Fruit fly (Drosophila melanogaster) whole organism, embryonic: ENCODE measurements around the gene ec.

Experiments used
- Asciz ChIP-seq: fragments of 200-800 bp; sonication (Bioruptor generic); optimal IDR thresholded peaks from 2 replicates; lab custom pipeline; 2017; ENCODE audit warnings: missing biosample characterization, mild to moderate bottlenecking, missing genetic modification characterization, missing genetic modification reagents
- Awh ChIP-seq: fragments of 200-800 bp; sonication (Bioruptor generic); IDR thresholded peaks from 2 replicates; pipeline ENCODE4, ENCODE4 v1.3.6; 2022; ENCODE audit warnings: missing biosample characterization, missing genetic modification characterization
- Blimp-1 ChIP-seq: fragments of 200-800 bp; sonication (Bioruptor generic); optimal IDR thresholded peaks from 3 replicates; lab custom pipeline; 2018; ENCODE audit warnings: missing biosample characterization, missing genetic modification characterization, mild to moderate bottlenecking, moderate library complexity, missing genetic modification reagents
- CG10147 ChIP-seq: fragments of 200-800 bp; sonication (Bioruptor generic); optimal IDR thresholded peaks from 2 replicates; lab custom pipeline; 2019; ENCODE audit warnings: missing biosample characterization, mild to moderate bottlenecking, missing genetic modification characterization, moderate library complexity
- CG10366 ChIP-seq: fragments of 200-800 bp; sonication (Bioruptor generic); IDR thresholded peaks from 2 replicates; pipeline ENCODE4 v1.3.6; 2022; ENCODE audit warnings: missing biosample characterization, missing genetic modification characterization
- CG10565 ChIP-seq: fragments of 200-800 bp; sonication (Bioruptor generic); optimal IDR thresholded peaks from 3 replicates; lab custom pipeline; 2016; ENCODE audit warnings: missing biosample characterization, mild to moderate bottlenecking, missing genetic modification characterization
- CG11093 ChIP-seq: fragments of 200-800 bp; sonication (Bioruptor generic); IDR thresholded peaks from 3 replicates; pipeline ENCODE4 v1.3.6; 2022; ENCODE audit warnings: missing biosample characterization, missing genetic modification characterization
- CG11456 ChIP-seq: fragments of 200-800 bp; sonication (Bioruptor generic); IDR thresholded peaks from 3 replicates; pipeline ENCODE4 v1.3.6; 2022; ENCODE audit warnings: missing biosample characterization, missing genetic modification characterization
- CG11560 ChIP-seq: fragments of 200-800 bp; sonication (Bioruptor generic); IDR thresholded peaks from 3 replicates; pipeline ENCODE4 v1.3.6; 2022; ENCODE audit warnings: missing biosample characterization, missing genetic modification characterization
- CG11696 ChIP-seq: fragments of 200-800 bp; sonication (Bioruptor generic); IDR thresholded peaks from 2 replicates; pipeline ENCODE4 v1.3.6; 2022; ENCODE audit warnings: missing biosample characterization, missing genetic modification characterization
- CG12219 ChIP-seq: fragments of 200-800 bp; sonication (Bioruptor generic); optimal IDR thresholded peaks from 3 replicates; lab custom pipeline; 2018; ENCODE audit warnings: missing biosample characterization, mild to moderate bottlenecking, missing genetic modification characterization
- CG13123 ChIP-seq: fragments of 200-800 bp; sonication (Bioruptor generic); optimal IDR thresholded peaks from 2 replicates; lab custom pipeline; 2016; ENCODE audit warnings: missing biosample characterization, missing genetic modification characterization
- CG16863 ChIP-seq: fragments of 200-800 bp; sonication (Bioruptor generic); optimal IDR thresholded peaks from 3 replicates; lab custom pipeline; 2016; ENCODE audit warnings: missing biosample characterization, missing genetic modification characterization
- CG18599 ChIP-seq: fragments of 200-800 bp; sonication (Bioruptor generic); optimal IDR thresholded peaks from 3 replicates; lab custom pipeline; 2017; ENCODE audit warnings: missing biosample characterization, missing genetic modification characterization, mild to moderate bottlenecking, moderate library complexity, missing genetic modification reagents
- CG2875 ChIP-seq: fragments of 200-800 bp; sonication (Bioruptor generic); optimal IDR thresholded peaks from 2 replicates; lab custom pipeline; 2017; ENCODE audit warnings: missing biosample characterization, mild to moderate bottlenecking, missing genetic modification characterization, missing genetic modification reagents
- CG32767 ChIP-seq: fragments of 200-800 bp; sonication (Bioruptor generic); IDR thresholded peaks from 2 replicates; pipeline ENCODE4 v1.3.6; 2022; ENCODE audit warnings: missing biosample characterization, missing genetic modification characterization
- CG34422 ChIP-seq: fragments of 200-800 bp; sonication (Bioruptor generic); IDR thresholded peaks from 3 replicates; pipeline ENCODE4 v1.3.6; 2022; ENCODE audit warnings: missing biosample characterization, missing genetic modification characterization
- CG3838 ChIP-seq: fragments of 200-800 bp; sonication (Bioruptor generic); optimal IDR thresholded peaks from 3 replicates; lab custom pipeline; 2016; ENCODE audit warnings: missing biosample characterization, missing genetic modification characterization
- CG4820 ChIP-seq: fragments of 200-800 bp; sonication (Bioruptor generic); optimal IDR thresholded peaks from 3 replicates; lab custom pipeline; 2016; ENCODE audit warnings: missing biosample characterization, missing genetic modification characterization
- CG5245 ChIP-seq: fragments of 200-800 bp; sonication (Bioruptor generic); optimal IDR thresholded peaks from 3 replicates; lab custom pipeline; 2016; ENCODE audit warnings: missing biosample characterization, missing genetic modification characterization
- CG8944 ChIP-seq: fragments of 200-800 bp; sonication (Bioruptor generic); optimal IDR thresholded peaks from 3 replicates; lab custom pipeline; 2016; ENCODE audit warnings: missing biosample characterization, missing genetic modification characterization
- CG9215 ChIP-seq: fragments of 200-800 bp; sonication (Bioruptor generic); IDR thresholded peaks from 2 replicates; pipeline ENCODE4 v1.3.6; 2022; ENCODE audit warnings: missing biosample characterization, missing genetic modification characterization
- Chrac-16 ChIP-seq: fragments of 200-800 bp; sonication (Bioruptor generic); optimal IDR thresholded peaks from 3 replicates; lab custom pipeline; 2016; ENCODE audit warnings: missing biosample characterization, missing genetic modification characterization
- Drgx ChIP-seq: fragments of 200-800 bp; sonication (Bioruptor generic); IDR thresholded peaks from 2 replicates; pipeline ENCODE4 v1.3.6; 2022; ENCODE audit warnings: missing biosample characterization, missing genetic modification characterization
- ERR ChIP-seq: fragments of 200-800 bp; sonication (Bioruptor generic); optimal IDR thresholded peaks from 2 replicates; lab custom pipeline; 2016; ENCODE audit warnings: missing biosample characterization, missing genetic modification characterization
- Elba2 ChIP-seq: fragments of 200-800 bp; sonication (Bioruptor generic); optimal IDR thresholded peaks from 3 replicates; lab custom pipeline; 2016; ENCODE audit warnings: missing biosample characterization, missing genetic modification characterization
- Ets97D ChIP-seq: fragments of 200-800 bp; sonication (Bioruptor generic); optimal IDR thresholded peaks from 3 replicates; lab custom pipeline; 2016; ENCODE audit warnings: missing biosample characterization, missing genetic modification characterization
- GATAe ChIP-seq: fragments of 200-800 bp; sonication (Bioruptor generic); conservative IDR thresholded peaks from 2 replicates; pipeline ENCODE4 v1.3.6; 2022; ENCODE audit warnings: missing biosample characterization, missing genetic modification characterization
- H15 ChIP-seq: fragments of 200-800 bp; sonication (Bioruptor generic); IDR thresholded peaks from 3 replicates; pipeline ENCODE4 v1.3.6; 2022; ENCODE audit warnings: missing biosample characterization, missing genetic modification characterization
- Hey ChIP-seq: fragments of 200-800 bp; sonication (Bioruptor generic); optimal IDR thresholded peaks from 3 replicates; lab custom pipeline; 2018; ENCODE audit warnings: missing biosample characterization, mild to moderate bottlenecking, missing genetic modification characterization
- Mes4 ChIP-seq: fragments of 200-800 bp; sonication (Bioruptor generic); optimal IDR thresholded peaks from 2 replicates; lab custom pipeline; 2016; ENCODE audit warnings: missing biosample characterization, missing genetic modification characterization
- Six4 ChIP-seq: fragments of 200-800 bp; sonication (Bioruptor generic); optimal IDR thresholded peaks from 2 replicates; lab custom pipeline; 2016; ENCODE audit warnings: missing biosample characterization, missing genetic modification characterization
- aop ChIP-seq: fragments of 200-800 bp; sonication (Bioruptor generic); IDR thresholded peaks from 2 replicates; pipeline ENCODE4 v1.3.6; 2022; ENCODE audit warnings: missing biosample characterization, missing genetic modification characterization
- ap ChIP-seq: fragments of 200-800 bp; sonication (Bioruptor generic); IDR thresholded peaks from 2 replicates; pipeline ENCODE4 v1.3.6; 2022; ENCODE audit warnings: missing biosample characterization, missing genetic modification characterization
- cg ChIP-seq: fragments of 200-800 bp; sonication (Bioruptor generic); optimal IDR thresholded peaks from 3 replicates; lab custom pipeline; 2019; ENCODE audit warnings: missing biosample characterization, mild to moderate bottlenecking, missing genetic modification characterization, moderate library complexity
- exex ChIP-seq: fragments of 200-800 bp; sonication (Bioruptor generic); optimal IDR thresholded peaks from 4 replicates; lab custom pipeline; 2018; ENCODE audit warnings: missing biosample characterization, mild to moderate bottlenecking, missing genetic modification characterization, moderate library complexity
- fd102C ChIP-seq: fragments of 200-800 bp; sonication (Bioruptor generic); optimal IDR thresholded peaks from 2 replicates; lab custom pipeline; 2018; ENCODE audit warnings: missing biosample characterization, mild to moderate bottlenecking, missing genetic modification characterization, moderate library complexity
- gce ChIP-seq: fragments of 200-800 bp; sonication (Bioruptor generic); IDR thresholded peaks from 3 replicates; pipeline ENCODE4 v1.3.6; 2022; ENCODE audit warnings: missing biosample characterization, missing genetic modification characterization
- gcm ChIP-seq: fragments of 200-800 bp; sonication (Bioruptor generic); optimal IDR thresholded peaks from 2 replicates; lab custom pipeline; 2019; ENCODE audit warnings: missing biosample characterization, mild to moderate bottlenecking, missing genetic modification characterization, moderate library complexity
- hth ChIP-seq: fragments of >200 bp; optimal IDR thresholded peaks from 2 replicates; lab custom pipeline; 2017; ENCODE audit warnings: inconsistent platforms
- lov ChIP-seq, 2 experiments: fragments of 200-800 bp in 1 of 2; fragments of >200 bp in 1 of 2; sonication (Bioruptor generic) in 1 of 2; IDR thresholded peaks in 1 of 2; optimal IDR thresholded peaks in 1 of 2; 2 replicates in 1 of 2; 3 replicates in 1 of 2; pipeline versions ENCODE4 v1.3.6 to Lab custom; 2017 to 2022; ENCODE audit warnings: missing biosample characterization in 1 of 2, missing genetic modification characterization in 1 of 2
- luna ChIP-seq: fragments of 200-800 bp; sonication (Bioruptor generic); optimal IDR thresholded peaks from 2 replicates; lab custom pipeline; 2016; ENCODE audit warnings: missing biosample characterization, missing genetic modification characterization
- mam ChIP-seq: fragments of 200-800 bp; sonication (Bioruptor generic); optimal IDR thresholded peaks from 3 replicates; lab custom pipeline; 2016; ENCODE audit warnings: missing biosample characterization, missing genetic modification characterization
- otp ChIP-seq: fragments of 200-800 bp; sonication (Bioruptor generic); IDR thresholded peaks from 3 replicates; pipeline ENCODE4, ENCODE4 v1.3.6; 2022; ENCODE audit warnings: missing biosample characterization, missing genetic modification characterization
- pan ChIP-seq, 4 experiments: fragments of >200 bp in 3 of 4; fragments of 200-800 bp in 1 of 4; sonication (Bioruptor generic) in 1 of 4; optimal IDR thresholded peaks in 3 of 4; IDR thresholded peaks in 1 of 4; 2 replicates each; pipeline versions ENCODE4 v1.3.6 to Lab custom; 2017 to 2022; ENCODE audit warnings: missing biosample characterization in 2 of 4, missing genetic modification characterization in 2 of 4, mixed read lengths in 1 of 4
- pita ChIP-seq: fragments of 200-800 bp; sonication (Bioruptor generic); optimal IDR thresholded peaks from 2 replicates; lab custom pipeline; 2017; ENCODE audit warnings: missing biosample characterization, mild to moderate bottlenecking, missing genetic modification characterization
- unc-4 ChIP-seq: fragments of 200-800 bp; sonication (Bioruptor generic); IDR thresholded peaks from 2 replicates; pipeline ENCODE4 v1.3.6; 2022; ENCODE audit warnings: missing biosample characterization, missing genetic modification characterization; ENCODE audit not compliant: partially characterized antibody
- vvl ChIP-seq: fragments of 200-800 bp; sonication (Bioruptor generic); IDR thresholded peaks from 2 replicates; pipeline ENCODE4 v1.3.6; 2022; ENCODE audit warnings: missing biosample characterization, missing genetic modification characterization
- wdn ChIP-seq: fragments of 200-800 bp; sonication (Bioruptor generic); IDR thresholded peaks from 2 replicates; pipeline ENCODE4 v1.3.6; 2022; ENCODE audit warnings: missing biosample characterization, missing genetic modification characterization
- zf30C ChIP-seq: fragments of 200-800 bp; sonication (Bioruptor generic); optimal IDR thresholded peaks from 3 replicates; lab custom pipeline; 2018; ENCODE audit warnings: missing biosample characterization, mild to moderate bottlenecking, missing genetic modification characterization

ec gene

dm6 chrX:3779686-3780407 lies 31.7 kb upstream of the ec start (continued):
- TF ChIP-seq CG11093 (no peak), ERR (GFP tag; lab: Kevin White, UChicago) (no peak), Asciz (GFP tag; lab: Kevin White, UChicago) (no peak), CG11696 (GFP tag; lab: Robert Waterston, UW) (no peak), fd102C (no peak), exex (tag; lab: Kevin White, UChicago) (no peak), CG18599 (GFP tag; lab: Kevin White, UChicago) (peak; percentile 33), CG3838 (no peak), cg (GFP tag; lab: Kevin White, UChicago) (peak; percentile 47), Drgx (peak; percentile 61; the same call in 1 of the 2 replicates), lov (optimal IDR thresholded peaks at IDR 0.05; lab: Kevin White, UChicago) (no peak), lov (GFP tag; IDR thresholded peaks at IDR 0.05; lab: Robert Waterston, UW) (no peak), Awh (GFP tag; lab: Robert Waterston, UW) (no peak), CG8944 (no peak), CG13123 (GFP tag; lab: Kevin White, UChicago) (no peak), CG9215 (GFP tag; lab: Robert Waterston, UW) (no peak), Six4 (GFP tag; lab: Kevin White, UChicago) (no peak), Chrac-16 (no peak), aop (GFP tag; lab: Robert Waterston, UW) (no peak), CG12219 (GFP tag; lab: Kevin White, UChicago) (no peak), gcm (GFP tag; lab: Kevin White, UChicago) (no peak), CG4820 (no peak), zf30C (GFP tag; lab: Kevin White, UChicago) (peak; percentile 65), CG10565 (GFP tag; lab: Kevin White, UChicago) (no peak), unc-4 (GFP tag; lab: Robert Waterston, UW) (no peak), ap (no peak), Hey (no peak), CG11560 (tag; lab: Robert Waterston, UW) (no peak), CG34422 (GFP tag; lab: Robert Waterston, UW) (peak; percentile 54; the same call in 1 of the 3 replicates), Blimp-1 (GFP tag; lab: Kevin White, UChicago) (no peak), CG10366 (GFP tag; lab: Robert Waterston, UW) (no peak), CG11456 (GFP tag; lab: Robert Waterston, UW) (no peak), Elba2 (GFP tag; lab: Kevin White, UChicago) (no peak), H15 (no peak), CG5245 (GFP tag; lab: Kevin White, UChicago) (no peak), pan (optimal IDR thresholded peaks at IDR 0.05; lab: Kevin White, UChicago) (no peak), pan (GFP tag; optimal IDR thresholded peaks at IDR 0.05 in 1 of 2, IDR thresholded peaks at IDR 0.05 in 1 of 2) (no peak), otp (peak; percentile 53; the same call in 1 of the 3 replicates), Mes4 (GFP tag; lab: Kevin White, UChicago) (no peak), CG2875 (GFP tag; lab: Kevin White, UChicago) (no peak), CG16863 (GFP tag; lab: Kevin White, UChicago) (no peak), mam (GFP tag; lab: Kevin White, UChicago) (no peak), pita (GFP tag; lab: Kevin White, UChicago) (no peak), Ets97D (no peak), CG10147 (GFP tag; lab: Kevin White, UChicago) (no peak), GATAe (GFP tag; lab: Robert Waterston, UW) (no peak), wdn (GFP tag; lab: Robert Waterston, UW) (no peak), CG32767 (GFP tag; lab: Robert Waterston, UW) (no peak), hth (lab: Kevin White, UChicago) (no peak), luna (GFP tag; lab: Kevin White, UChicago) (no peak), gce (peak; percentile 27; the same call in 1 of the 3 replicates), vvl (GFP tag; lab: Robert Waterston, UW) (no peak; the same call in 1 of the 2 replicates)
